Fruit fly (Drosophila melanogaster) whole organism, adult: ENCODE results near the gene Hasp.
A peak's percentile ranks its signal among the peaks of the same experiment; 100 is the strongest.

ENCODE experiments used
- CG11617 ChIP-seq: fragments of 200-800 bp; sonication (Bioruptor generic); optimal IDR thresholded peaks from 2 replicates; lab custom pipeline; 2017; ENCODE audit warnings: mild to moderate bottlenecking, missing biosample characterization, missing genetic modification reagents, missing genetic modification characterization
- CG12768 ChIP-seq: fragments of 200-800 bp; sonication (Bioruptor generic); optimal IDR thresholded peaks from 2 replicates; lab custom pipeline; 2017; ENCODE audit warnings: missing biosample characterization, missing genetic modification characterization, mild to moderate bottlenecking, moderate library complexity, missing genetic modification reagents
- CG14711 ChIP-seq: fragments of 200-800 bp; sonication (Bioruptor generic); optimal IDR thresholded peaks from 2 replicates; lab custom pipeline; 2018; ENCODE audit warnings: missing biosample characterization, mild to moderate bottlenecking, missing genetic modification characterization, moderate library complexity
- CG1620 ChIP-seq: fragments of 200-800 bp; sonication (Bioruptor generic); optimal IDR thresholded peaks from 2 replicates; lab custom pipeline; 2016; ENCODE audit warnings: missing biosample characterization, missing genetic modification characterization
- CG33017 ChIP-seq: fragments of 200-800 bp; sonication (Bioruptor generic); optimal IDR thresholded peaks from 2 replicates; lab custom pipeline; 2018; ENCODE audit warnings: missing biosample characterization, mild to moderate bottlenecking, missing genetic modification characterization, moderate library complexity
- CG5204 ChIP-seq: fragments of 200-800 bp; sonication (Bioruptor generic); optimal IDR thresholded peaks from 2 replicates; lab custom pipeline; 2016; ENCODE audit warnings: missing biosample characterization, missing genetic modification characterization
- CG7045 ChIP-seq: fragments of 200-800 bp; sonication (Bioruptor generic); optimal IDR thresholded peaks from 2 replicates; lab custom pipeline; 2017; ENCODE audit warnings: missing biosample characterization, mild to moderate bottlenecking, missing genetic modification characterization
- CG7101 ChIP-seq: fragments of 200-800 bp; sonication (Bioruptor generic); optimal IDR thresholded peaks from 2 replicates; lab custom pipeline; 2018; ENCODE audit warnings: missing biosample characterization, mild to moderate bottlenecking, missing genetic modification characterization, moderate library complexity
- Clk ChIP-seq: fragments of 200-800 bp; sonication (Bioruptor generic); optimal IDR thresholded peaks from 2 replicates; lab custom pipeline; 2017; ENCODE audit warnings: missing biosample characterization, missing genetic modification characterization
- Hr96 ChIP-seq: fragments of 200-800 bp; sonication (Bioruptor generic); optimal IDR thresholded peaks from 2 replicates; lab custom pipeline; 2016; ENCODE audit warnings: missing biosample characterization, missing genetic modification characterization
- Mnt ChIP-seq: fragments of 200-800 bp; sonication (Bioruptor generic); optimal IDR thresholded peaks from 2 replicates; lab custom pipeline; 2016; ENCODE audit warnings: missing biosample characterization, mild to moderate bottlenecking, missing genetic modification characterization
- bab1 ChIP-seq: fragments of 200-800 bp; sonication (Bioruptor generic); optimal IDR thresholded peaks from 3 replicates; lab custom pipeline; 2019; ENCODE audit warnings: missing biosample characterization, mild to moderate bottlenecking, missing genetic modification characterization, moderate library complexity
- cic ChIP-seq: fragments of 200-800 bp; sonication (Bioruptor generic); optimal IDR thresholded peaks from 2 replicates; lab custom pipeline; 2017; ENCODE audit warnings: missing biosample characterization, mild to moderate bottlenecking, missing genetic modification characterization, moderate library complexity
- cnc ChIP-seq, 2 experiments: fragments of >200 bp; optimal IDR thresholded peaks; 2 replicates each; lab custom pipeline; 2017
- kay ChIP-seq: fragments of 200-800 bp; sonication (Bioruptor generic); peaks from one replicate; lab custom pipeline; 2016; ENCODE audit warnings: missing biosample characterization, missing genetic modification characterization, borderline replicate concordance
- ovo ChIP-seq: fragments of 200-800 bp; sonication (Bioruptor generic); optimal IDR thresholded peaks from 2 replicates; lab custom pipeline; 2016; ENCODE audit warnings: missing biosample characterization, missing genetic modification characterization
- pad ChIP-seq: fragments of 200-800 bp; sonication (Bioruptor generic); optimal IDR thresholded peaks from 3 replicates; lab custom pipeline; 2017; ENCODE audit warnings: missing biosample characterization, missing genetic modification characterization, mild to moderate bottlenecking, moderate library complexity, missing genetic modification reagents
- tj ChIP-seq: fragments of 200-800 bp; sonication (Bioruptor generic); optimal IDR thresholded peaks from 3 replicates; lab custom pipeline; 2017; ENCODE audit warnings: missing biosample characterization, mild to moderate bottlenecking, missing genetic modification characterization, moderate library complexity
- toe ChIP-seq: fragments of 200-800 bp; sonication (Bioruptor generic); optimal IDR thresholded peaks from 2 replicates; lab custom pipeline; 2016; ENCODE audit warnings: missing biosample characterization, missing genetic modification characterization

Hasp gene

dm6 chr2L:19479249-19479984 lies 37.6 kb downstream of the Hasp start:
- TF ChIP-seq CG12768 (GFP tag; lab: Kevin White, UChicago) (no peak), tj (GFP tag; lab: Kevin White, UChicago) (peak; percentile 98), kay (no peak), pad (GFP tag; lab: Kevin White, UChicago) (peak; percentile 74), cic (no peak), ovo (GFP tag; lab: Kevin White, UChicago) (no peak), bab1 (GFP tag; lab: Kevin White, UChicago) (no peak), CG7045 (GFP tag; lab: Kevin White, UChicago) (no peak)

DNA sequence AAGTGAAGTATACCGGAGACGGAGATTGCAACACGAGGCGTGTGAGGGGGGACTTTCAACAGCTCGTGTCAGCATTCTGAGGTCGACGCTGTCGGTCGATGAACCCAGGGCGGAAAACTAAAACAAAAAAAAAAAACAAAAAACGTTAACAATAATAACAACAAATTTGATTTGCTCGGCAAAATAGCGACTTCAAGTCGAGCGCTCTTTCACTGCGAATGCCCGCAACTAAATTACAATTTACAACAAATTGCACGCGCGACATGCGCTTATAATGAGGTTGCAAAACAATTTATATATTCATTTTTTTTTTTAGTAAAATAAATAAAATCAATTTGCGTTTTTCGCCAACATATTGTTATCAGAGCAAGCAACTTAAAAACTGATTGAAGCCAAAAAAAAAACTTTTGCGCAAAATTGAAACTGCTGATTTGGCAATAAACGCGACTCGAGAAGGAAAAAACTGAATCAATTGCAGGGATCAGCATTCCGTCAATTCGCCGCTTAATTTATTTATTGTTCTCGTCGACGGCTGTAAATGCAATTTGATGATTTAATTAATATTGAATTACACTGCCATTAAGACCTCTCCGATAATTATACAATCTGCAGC lies 43.5 kb downstream of the Hasp start:
- TF ChIP-seq ovo (GFP tag; lab: Kevin White, UChicago), result no peak
- no peak for TF ChIP-seq CG7045 (GFP tag; lab: Kevin White, UChicago)
- TF ChIP-seq kay, result peak; percentile 41
- TF ChIP-seq Mnt, result peak; percentile 7
- TF ChIP-seq CG5204, result no peak
- TF ChIP-seq tj (GFP tag; lab: Kevin White, UChicago), result peak; percentile 100
- TF ChIP-seq CG12768 (GFP tag; lab: Kevin White, UChicago), result no peak
- no peak for TF ChIP-seq bab1 (GFP tag; lab: Kevin White, UChicago)

dm6 chr2L:19472256-19472655 lies 44.7 kb downstream of the Hasp start:
- TF ChIP-seq ovo (GFP tag; lab: Kevin White, UChicago) (no peak), CG7045 (GFP tag; lab: Kevin White, UChicago) (no peak), CG5204 (no peak), cnc (optimal IDR thresholded peaks at IDR 0.05; lab: Kevin White, UChicago) (no peak), Hr96 (GFP tag; lab: Kevin White, UChicago) (no peak), CG12768 (GFP tag; lab: Kevin White, UChicago) (no peak), tj (GFP tag; lab: Kevin White, UChicago) (peak; percentile 100)

DNA sequence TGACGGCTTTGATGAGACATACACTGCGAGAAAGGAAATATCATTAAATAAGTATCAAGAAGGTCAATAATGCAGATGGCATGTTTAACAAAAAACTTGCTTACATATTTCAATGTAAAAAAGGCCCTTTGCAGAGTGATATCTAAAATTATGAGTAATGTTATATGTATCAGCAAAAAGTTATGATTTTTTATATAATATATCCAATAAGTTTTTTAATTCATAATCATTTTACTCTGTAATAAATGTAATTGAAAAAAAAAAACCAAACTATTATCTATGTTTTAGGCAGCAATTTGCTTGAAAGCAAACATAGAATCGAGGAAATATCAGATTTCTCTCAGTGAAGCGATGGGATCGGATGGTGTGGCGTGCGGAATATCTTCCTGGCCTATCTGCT lies 47.3 kb downstream of the Hasp start:
- TF ChIP-seq Mnt (no peak), pad (GFP tag; lab: Kevin White, UChicago) (no peak), kay (no peak), tj (GFP tag; lab: Kevin White, UChicago) (no peak), CG7045 (GFP tag; lab: Kevin White, UChicago) (no peak), cnc (optimal IDR thresholded peaks at IDR 0.05; lab: Kevin White, UChicago) (no peak), CG11617 (no peak), CG5204 (no peak), CG7101 (tag; lab: Kevin White, UChicago) (no peak), bab1 (GFP tag; lab: Kevin White, UChicago) (no peak), Clk (GFP tag; lab: Kevin White, UChicago) (no peak), ovo (GFP tag; lab: Kevin White, UChicago) (no peak)

dm6 chr2L:19469090-19469489 lies 47.9 kb downstream of the Hasp start:
- TF ChIP-seq CG7101 (tag; lab: Kevin White, UChicago), result no peak
- TF ChIP-seq CG7045 (GFP tag; lab: Kevin White, UChicago), result no peak
- no peak for TF ChIP-seq Hr96 (GFP tag; lab: Kevin White, UChicago)
- no peak for TF ChIP-seq CG11617

dm6 chr2L:19463824-19464317 lies 53.1 kb downstream of the Hasp start, which contains the start of gene tj:
Gene tj, plus strand, starts transcription at chr2L:19464267.
- TF ChIP-seq CG14711 (tag; lab: Kevin White, UChicago) (no peak), CG7045 (GFP tag; lab: Kevin White, UChicago) (no peak), kay (no peak), CG1620 (GFP tag; lab: Kevin White, UChicago) (no peak), Hr96 (GFP tag; lab: Kevin White, UChicago) (no peak), cnc (optimal IDR thresholded peaks at IDR 0.05; lab: Kevin White, UChicago) (no peak), tj (GFP tag; lab: Kevin White, UChicago) (peak; percentile 87), toe (GFP tag; lab: Kevin White, UChicago) (no peak), CG12768 (GFP tag; lab: Kevin White, UChicago) (no peak), pad (GFP tag; lab: Kevin White, UChicago) (peak; percentile 58)

dm6 chr2L:19463405-19463804 lies 53.6 kb downstream of the Hasp start:
- TF ChIP-seq CG5204 (peak; percentile 25), CG33017 (no peak), CG12768 (GFP tag; lab: Kevin White, UChicago) (no peak)
